Fruit fly (Drosophila melanogaster): ENCODE data around the gene Gal.

Gene Gal

dm6 chr2L:6051212-6051621 lies 44.6 kb upstream of the Gal start (continued):
- TF ChIP-seq esn (GFP tag; optimal IDR thresholded peaks at IDR 0.05) (peak; percentile 98), Hr4 (GFP tag; optimal IDR thresholded peaks at IDR 0.05) (peak; percentile 97), CG9139 (GFP tag; optimal IDR thresholded peaks at IDR 0.05) (peak; percentile 94), CG10631 (GFP tag; optimal IDR thresholded peaks at IDR 0.05) (peak; percentile 91), CG3032 (tag; optimal IDR thresholded peaks at IDR 0.05) (peak; percentile 93), CG34406 (GFP tag; optimal IDR thresholded peaks at IDR 0.05) (peak; percentile 96), Eip93F (GFP tag; optimal IDR thresholded peaks at IDR 0.05) (peak; percentile 94), CG4318 (GFP tag; optimal IDR thresholded peaks at IDR 0.05) (no peak), svp (GFP tag) (peak; percentile 98), CG3919 (GFP tag; optimal IDR thresholded peaks at IDR 0.05) (peak; percentile 97), CG11762 (GFP tag; optimal IDR thresholded peaks at IDR 0.05; ENCODE audit: insufficient read depth) (peak; percentile 93), CG6792 (GFP tag; optimal IDR thresholded peaks at IDR 0.05) (peak; percentile 97), Sox102F (GFP tag; optimal IDR thresholded peaks at IDR 0.05) (peak; percentile 97), net (GFP tag; optimal IDR thresholded peaks at IDR 0.05) (peak; percentile 98), ss (GFP tag; optimal IDR thresholded peaks at IDR 0.05) (peak; percentile 96), achi (GFP tag; optimal IDR thresholded peaks at IDR 0.05) (peak; percentile 96), Ets96B (tag; optimal IDR thresholded peaks at IDR 0.05) (peak; percentile 95), CG10669 (GFP tag; optimal IDR thresholded peaks at IDR 0.05) (peak; percentile 89), fd59A (GFP tag; optimal IDR thresholded peaks at IDR 0.05) (peak; percentile 88), Met (GFP tag; optimal IDR thresholded peaks at IDR 0.05) (peak; percentile 96), vri (GFP tag; optimal IDR thresholded peaks at IDR 0.05) (peak; percentile 96)

- TF ChIP-seq fd59A (GFP tag; optimal IDR thresholded peaks at IDR 0.05) (no peak), CG9139 (GFP tag; optimal IDR thresholded peaks at IDR 0.05) (no peak)
Measured at dm6 chr2L:6050575-6050974, 43.9 kb upstream of the Gal start, which contains the start of gene CG9135. CG9135 (plus strand) TSS chr2L:6050800.

- TF ChIP-seq svp (GFP tag) (no peak), Ets96B (tag; optimal IDR thresholded peaks at IDR 0.05) (no peak), Sox14 (GFP tag; optimal IDR thresholded peaks at IDR 0.05) (no peak), CG9139 (GFP tag; optimal IDR thresholded peaks at IDR 0.05) (no peak), Lpt (GFP tag; optimal IDR thresholded peaks at IDR 0.05) (no peak), Sox15 (GFP tag; optimal IDR thresholded peaks at IDR 0.05) (no peak), Blimp-1 (GFP tag; optimal IDR thresholded peaks at IDR 0.05) (no peak), CG10631 (GFP tag; optimal IDR thresholded peaks at IDR 0.05) (no peak), Met (GFP tag; optimal IDR thresholded peaks at IDR 0.05) (no peak)
Measured at dm6 chr2L:6048542-6048941, 41.9 kb upstream of the Gal start, which contains the start of the genes CG34179 and slmo. CG34179 (minus strand) TSS chr2L:6048706. slmo (minus strand) TSS chr2L:6048706.

dm6 chr2L:6047528-6048160 lies 41.0 kb upstream of the Gal start, which contains the start of gene IPIP:
IPIP (plus strand) TSS chr2L:6048002.
- TF ChIP-seq Eip93F (GFP tag; optimal IDR thresholded peaks at IDR 0.05) (no peak), CG11294 (GFP tag; IDR thresholded peaks at IDR 0.05) (no peak), Smox (GFP tag; optimal IDR thresholded peaks at IDR 0.05) (no peak), ss (GFP tag; optimal IDR thresholded peaks at IDR 0.05) (peak in 1 of 2 experiments; percentile 15), CG15336 (GFP tag; IDR thresholded peaks at IDR 0.05) (peak; percentile 32; the same call in 1 of the 2 replicates), Met (GFP tag; optimal IDR thresholded peaks at IDR 0.05) (peak; percentile 7), CG31627 (GFP tag; optimal IDR thresholded peaks at IDR 0.05) (peak; percentile 32), CG4318 (GFP tag; optimal IDR thresholded peaks at IDR 0.05) (no peak), Eip78C (GFP tag) (peak; percentile 43), topi (GFP tag; optimal IDR thresholded peaks at IDR 0.05) (peak; percentile 29), CG3032 (tag; optimal IDR thresholded peaks at IDR 0.05) (peak; percentile 15), vri (GFP tag; optimal IDR thresholded peaks at IDR 0.05) (peak; percentile 64), Hr39 (GFP tag; optimal IDR thresholded peaks at IDR 0.05) (peak; percentile 30), Lpt (GFP tag; optimal IDR thresholded peaks at IDR 0.05) (no peak), esn (GFP tag; optimal IDR thresholded peaks at IDR 0.05) (peak; percentile 26), OdsH (GFP tag; optimal IDR thresholded peaks at IDR 0.05) (no peak), CG9139 (GFP tag; optimal IDR thresholded peaks at IDR 0.05) (no peak), cyc (GFP tag; optimal IDR thresholded peaks at IDR 0.05) (peak; percentile 25), Sox14 (GFP tag; optimal IDR thresholded peaks at IDR 0.05) (peak; percentile 29), CG3919 (GFP tag; optimal IDR thresholded peaks at IDR 0.05) (peak; percentile 62), net (GFP tag; optimal IDR thresholded peaks at IDR 0.05) (peak; percentile 46), Sox102F (GFP tag; optimal IDR thresholded peaks at IDR 0.05) (peak; percentile 28), eg (GFP tag; IDR thresholded peaks at IDR 0.05) (no peak; the same call in 2 of the 3 replicates), salr (GFP tag; optimal IDR thresholded peaks at IDR 0.05) (peak in 1 of 2 experiments; percentile 8), Blimp-1 (GFP tag; optimal IDR thresholded peaks at IDR 0.05) (peak; percentile 51), Eip75B (GFP tag; optimal IDR thresholded peaks at IDR 0.05) (peak; percentile 17), dac (GFP tag; optimal IDR thresholded peaks at IDR 0.05) (no peak), lz (GFP tag; optimal IDR thresholded peaks at IDR 0.05) (peak; percentile 18), CG6163 (GFP tag; IDR thresholded peaks at IDR 0.05) (peak; percentile 58; the same call in 2 of the 3 replicates), CG8319 (GFP tag; optimal IDR thresholded peaks at IDR 0.05) (peak; percentile 14), CG32006 (GFP tag; optimal IDR thresholded peaks at IDR 0.05) (peak; percentile 19)
